Worm (Caenorhabditis elegans) whole organism, L2 larva: ENCODE measurements around the gene C37E2.10.

Experiments used
- C34F6.9 ChIP-seq: fragments of 150-350 bp; optimal IDR thresholded peaks from 2 replicates; lab custom pipeline; 2014; ENCODE audit warnings: missing biosample characterization, missing genetic modification characterization
- F13H6.1 ChIP-seq: sonication (generic microtip); optimal IDR thresholded peaks from 2 replicates; lab custom pipeline; 2016; ENCODE audit warnings: missing genetic modification characterization, missing compliant biosample characterization
- R02D3.7 ChIP-seq: fragments of 150-350 bp; optimal IDR thresholded peaks from 2 replicates; lab custom pipeline; 2014; ENCODE audit warnings: missing biosample characterization, missing genetic modification characterization
- Y55F3AM.14 ChIP-seq: fragments of 200-800 bp; sonication (Bioruptor generic); optimal IDR thresholded peaks from 2 replicates; lab custom pipeline; 2018; ENCODE audit warnings: mild to moderate bottlenecking, missing genetic modification characterization, missing compliant biosample characterization
- ZK546.5 ChIP-seq: sonication (generic microtip); optimal IDR thresholded peaks from 2 replicates; lab custom pipeline; 2017; ENCODE audit warnings: missing biosample characterization, missing genetic modification characterization
- alr-1 ChIP-seq: fragments of 150-350 bp; optimal IDR thresholded peaks from 2 replicates; lab custom pipeline; 2014; ENCODE audit warnings: missing biosample characterization, missing genetic modification characterization
- aly-2 ChIP-seq: fragments of 150-350 bp; optimal IDR thresholded peaks from 2 replicates; lab custom pipeline; 2014; ENCODE audit warnings: missing biosample characterization, missing genetic modification characterization
- ama-1 ChIP-seq: fragments of 150-350 bp; optimal IDR thresholded peaks from 2 replicates; lab custom pipeline; 2018; ENCODE audit warnings: inconsistent platforms
- blmp-1 ChIP-seq: sonication (generic microtip); optimal IDR thresholded peaks from 2 replicates; lab custom pipeline; 2017; ENCODE audit warnings: missing genetic modification characterization, mild to moderate bottlenecking, missing compliant biosample characterization, antibody characterized with exemption, moderate library complexity; ENCODE audit not compliant: insufficient read depth
- ceh-16 ChIP-seq: fragments of 150-350 bp; optimal IDR thresholded peaks from 2 replicates; lab custom pipeline; 2014; ENCODE audit warnings: missing biosample characterization, missing genetic modification characterization
- ceh-82 ChIP-seq: fragments of 150-350 bp; optimal IDR thresholded peaks from 2 replicates; lab custom pipeline; 2014; ENCODE audit warnings: missing biosample characterization, missing genetic modification characterization
- crh-2 ChIP-seq: sonication (generic microtip); optimal IDR thresholded peaks from 2 replicates; lab custom pipeline; 2017; ENCODE audit warnings: missing biosample characterization, missing genetic modification characterization
- dmd-4 ChIP-seq: sonication (generic microtip); optimal IDR thresholded peaks from 2 replicates; lab custom pipeline; 2017; ENCODE audit warnings: missing biosample characterization, missing genetic modification characterization
- egl-27 ChIP-seq: sonication (generic microtip); optimal IDR thresholded peaks from 3 replicates; lab custom pipeline; 2017; ENCODE audit warnings: missing biosample characterization, missing genetic modification reagents, missing genetic modification characterization
- elt-1 ChIP-seq: fragments of 150-350 bp; optimal IDR thresholded peaks from 2 replicates; lab custom pipeline; 2014; ENCODE audit warnings: missing biosample characterization, missing genetic modification characterization
- elt-3 ChIP-seq: sonication (generic microtip); optimal IDR thresholded peaks from 2 replicates; lab custom pipeline; 2017; ENCODE audit warnings: missing biosample characterization, missing genetic modification characterization
- fos-1 ChIP-seq: fragments of 150-350 bp; optimal IDR thresholded peaks from 2 replicates; lab custom pipeline; 2014; ENCODE audit warnings: missing biosample characterization, missing genetic modification characterization
- gmeb-1 ChIP-seq: fragments of 150-350 bp; optimal IDR thresholded peaks from 2 replicates; lab custom pipeline; 2014; ENCODE audit warnings: missing biosample characterization, missing genetic modification characterization
- lin-11 ChIP-seq: fragments of 150-350 bp; sonication (generic microtip); optimal IDR thresholded peaks from 2 replicates; lab custom pipeline; 2014; ENCODE audit warnings: missing biosample characterization, missing genetic modification characterization, inconsistent platforms, mixed read lengths
- lin-13 ChIP-seq: fragments of 150-350 bp; optimal IDR thresholded peaks from 2 replicates; lab custom pipeline; 2014; ENCODE audit warnings: missing biosample characterization, missing genetic modification reagents, missing genetic modification characterization
- lin-39 ChIP-seq: fragments of 150-350 bp; optimal IDR thresholded peaks from 2 replicates; lab custom pipeline; 2014; ENCODE audit warnings: missing biosample characterization, missing genetic modification reagents, missing genetic modification characterization
- lsy-2 ChIP-seq, 2 experiments: fragments of 150-350 bp in 1 of 2; sonication (generic microtip) in 1 of 2; optimal IDR thresholded peaks; 2 replicates each; lab custom pipeline; 2014 to 2017; ENCODE audit warnings: missing biosample characterization in 2 of 2, missing genetic modification characterization in 2 of 2
- mab-5 ChIP-seq: fragments of 150-350 bp; optimal IDR thresholded peaks from 2 replicates; lab custom pipeline; 2014; ENCODE audit warnings: missing biosample characterization, missing genetic modification characterization
- mbf-1 ChIP-seq: sonication (generic microtip); optimal IDR thresholded peaks from 2 replicates; lab custom pipeline; 2017; ENCODE audit warnings: missing biosample characterization, missing genetic modification characterization
- mdl-1 ChIP-seq, 2 experiments: fragments of 150-350 bp in 1 of 2; sonication (generic microtip) in 1 of 2; optimal IDR thresholded peaks; 2 replicates each; lab custom pipeline; 2017; ENCODE audit warnings: missing biosample characterization in 2 of 2, missing genetic modification characterization in 2 of 2
- nhr-10 ChIP-seq: sonication (generic microtip); optimal IDR thresholded peaks from 2 replicates; lab custom pipeline; 2017; ENCODE audit warnings: missing biosample characterization, missing genetic modification characterization
- nhr-11 ChIP-seq: fragments of 150-350 bp; optimal IDR thresholded peaks from 2 replicates; lab custom pipeline; 2014; ENCODE audit warnings: missing biosample characterization, missing genetic modification characterization
- nhr-12 ChIP-seq: fragments of 150-350 bp; optimal IDR thresholded peaks from 2 replicates; lab custom pipeline; 2014; ENCODE audit warnings: missing biosample characterization, missing genetic modification characterization
- nhr-129 ChIP-seq: fragments of 150-350 bp; optimal IDR thresholded peaks from 2 replicates; lab custom pipeline; 2014; ENCODE audit warnings: missing biosample characterization, missing genetic modification characterization
- nhr-21 ChIP-seq: fragments of 150-350 bp; optimal IDR thresholded peaks from 2 replicates; lab custom pipeline; 2014; ENCODE audit warnings: missing biosample characterization, missing genetic modification characterization
- nhr-23 ChIP-seq: fragments of 150-350 bp; optimal IDR thresholded peaks from 2 replicates; lab custom pipeline; 2014; ENCODE audit warnings: missing biosample characterization, missing genetic modification reagents, missing genetic modification characterization
- nhr-237 ChIP-seq: fragments of 150-350 bp; optimal IDR thresholded peaks from 2 replicates; lab custom pipeline; 2014; ENCODE audit warnings: missing biosample characterization, missing genetic modification characterization
- nhr-25 ChIP-seq: fragments of 150-350 bp; sonication (generic microtip); optimal IDR thresholded peaks from 3 replicates; lab custom pipeline; 2014; ENCODE audit warnings: missing biosample characterization, missing genetic modification characterization
- nhr-6 ChIP-seq: fragments of 150-350 bp; optimal IDR thresholded peaks from 2 replicates; lab custom pipeline; 2014; ENCODE audit warnings: missing biosample characterization, missing genetic modification characterization
- nhr-77 ChIP-seq: fragments of 150-350 bp; optimal IDR thresholded peaks from 2 replicates; lab custom pipeline; 2014; ENCODE audit warnings: missing biosample characterization, missing genetic modification characterization
- peb-1 ChIP-seq: fragments of 150-350 bp; optimal IDR thresholded peaks from 2 replicates; lab custom pipeline; 2014; ENCODE audit warnings: missing biosample characterization, missing genetic modification characterization
- sem-4 ChIP-seq: fragments of 150-350 bp; optimal IDR thresholded peaks from 2 replicates; lab custom pipeline; 2014; ENCODE audit warnings: missing biosample characterization, missing genetic modification reagents, missing genetic modification characterization
- skn-1 ChIP-seq: sonication (generic microtip); optimal IDR thresholded peaks from 2 replicates; lab custom pipeline; 2017; ENCODE audit warnings: missing biosample characterization, missing genetic modification characterization
- sma-3 ChIP-seq: sonication (generic microtip); optimal IDR thresholded peaks from 2 replicates; lab custom pipeline; 2016; ENCODE audit warnings: missing genetic modification reagents, missing genetic modification characterization, missing compliant biosample characterization
- sma-9 ChIP-seq, 2 experiments: fragments of 150-350 bp in 1 of 2; sonication (generic microtip) in 1 of 2; optimal IDR thresholded peaks; 2 replicates each; lab custom pipeline; 2014 to 2016; ENCODE audit warnings: missing genetic modification characterization in 2 of 2, mild to moderate bottlenecking in 1 of 2, missing biosample characterization in 1 of 2, missing compliant biosample characterization in 1 of 2, missing genetic modification reagents in 1 of 2, moderate library complexity in 1 of 2
- snpc-4 ChIP-seq: fragments of 150-350 bp; optimal IDR thresholded peaks from 2 replicates; lab custom pipeline; 2014; ENCODE audit warnings: missing biosample characterization, missing genetic modification characterization
- unc-39 ChIP-seq: fragments of 150-350 bp; optimal IDR thresholded peaks from 2 replicates; lab custom pipeline; 2014; ENCODE audit warnings: missing biosample characterization, missing genetic modification characterization
- unc-55 ChIP-seq: fragments of 150-350 bp; sonication (generic microtip); optimal IDR thresholded peaks from 3 replicates; lab custom pipeline; 2014; ENCODE audit warnings: missing biosample characterization, missing genetic modification reagents, missing genetic modification characterization
- unc-62 ChIP-seq: fragments of 150-350 bp; optimal IDR thresholded peaks from 2 replicates; lab custom pipeline; 2014; ENCODE audit warnings: missing biosample characterization, missing genetic modification reagents, missing genetic modification characterization
- zag-1 ChIP-seq: fragments of 150-350 bp; optimal IDR thresholded peaks from 2 replicates; lab custom pipeline; 2014; ENCODE audit warnings: missing biosample characterization, missing genetic modification characterization
- ztf-1 ChIP-seq: fragments of 200-800 bp; sonication (Bioruptor generic); conservative IDR thresholded peaks from 2 replicates; pipeline ENCODE4 v1.3.6; 2022; ENCODE audit warnings: missing genetic modification characterization, missing compliant biosample characterization
- ztf-11 ChIP-seq: sonication (generic microtip); optimal IDR thresholded peaks from 2 replicates; lab custom pipeline; 2017; ENCODE audit warnings: missing biosample characterization, missing genetic modification characterization
- ztf-4 ChIP-seq: fragments of 150-350 bp; optimal IDR thresholded peaks from 2 replicates; lab custom pipeline; 2014; ENCODE audit warnings: missing biosample characterization, missing genetic modification characterization

C37E2.10 gene

DNA sequence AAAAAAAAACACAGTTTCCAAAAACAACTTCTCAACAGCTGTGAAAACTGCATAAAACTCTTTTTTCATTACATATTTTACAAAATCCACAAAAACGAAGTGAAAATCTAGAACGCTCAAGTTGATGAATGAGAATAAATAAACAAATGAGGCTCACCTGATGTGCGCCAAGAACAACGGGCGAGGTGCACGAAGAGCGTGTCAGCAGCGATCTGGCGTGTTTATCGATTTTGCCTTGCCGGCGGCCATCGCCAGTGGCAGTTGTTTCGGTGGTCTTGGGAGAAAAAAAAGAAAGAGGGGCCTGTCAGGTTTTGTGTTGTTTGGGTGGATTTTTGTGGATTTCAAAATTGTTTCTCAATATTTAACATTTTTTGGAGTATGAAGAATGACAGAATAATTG lies 4.9 kb upstream of the C37E2.10 start, which contains the start of gene idhb-1:
idhb-1 (minus strand) TSS at position 214 of the 400 bp plus-strand sequence.
- TF ChIP-seq skn-1 (tag; lab: Kevin White, UChicago) = no peak
- no peak for TF ChIP-seq ZK546.5
- TF ChIP-seq blmp-1 (tag; lab: Kevin White, UChicago) = no peak
- peak; percentile 76 for TF ChIP-seq nhr-25 (tag; lab: Kevin White, UChicago)
- TF ChIP-seq peb-1 (tag; lab: Kevin White, UChicago) = no peak
- peak; percentile 74 for TF ChIP-seq gmeb-1 (tag; lab: Kevin White, UChicago)
- TF ChIP-seq lin-11 (tag; lab: Kevin White, UChicago) = peak; percentile 53
- TF ChIP-seq nhr-129 (tag; lab: Kevin White, UChicago) = peak; percentile 78
- no peak for TF ChIP-seq nhr-12 (tag; lab: Kevin White, UChicago)
- no peak for TF ChIP-seq nhr-11 (tag; lab: Kevin White, UChicago)
- TF ChIP-seq ztf-1 (GFP tag; lab: Robert Waterston, UW) = no peak
- peak; percentile 19 for TF ChIP-seq ztf-4
- peak; percentile 32 for TF ChIP-seq egl-27 (tag; lab: Kevin White, UChicago)
- peak; percentile 23 for TF ChIP-seq snpc-4
- TF ChIP-seq aly-2 (tag; lab: Kevin White, UChicago) = no peak
- TF ChIP-seq zag-1 = peak; percentile 31
- peak; percentile 79 for TF ChIP-seq F13H6.1 (tag; lab: Kevin White, UChicago)
- no peak for TF ChIP-seq dmd-4 (tag; lab: Kevin White, UChicago)
- TF ChIP-seq lin-39 (tag; lab: Kevin White, UChicago) = no peak
- TF ChIP-seq mbf-1 (tag; lab: Kevin White, UChicago) = no peak
- peak; percentile 39 for TF ChIP-seq sem-4 (tag; lab: Kevin White, UChicago)
- no peak for TF ChIP-seq unc-39 (tag; lab: Kevin White, UChicago)
- TF ChIP-seq ama-1 (lab: Kevin White, UChicago) = no peak
- TF ChIP-seq ceh-82 (tag; lab: Kevin White, UChicago) = no peak
- TF ChIP-seq lsy-2 (tag; optimal IDR thresholded peaks at IDR 0.05; lab: Kevin White, UChicago) = peak; percentile 67 to 78
- TF ChIP-seq unc-55 = peak; percentile 67
- peak; percentile 71 for TF ChIP-seq lin-13 (GFP tag; lab: Kevin White, UChicago)
- TF ChIP-seq nhr-237 (tag; lab: Kevin White, UChicago) = no peak
- peak; percentile 73 for TF ChIP-seq crh-2 (tag; lab: Kevin White, UChicago)
- peak; percentile 74 for TF ChIP-seq sma-9 (GFP tag; optimal IDR thresholded peaks at IDR 0.05; lab: Kevin White, UChicago)
- no peak for TF ChIP-seq sma-9 (tag; optimal IDR thresholded peaks at IDR 0.05; lab: Kevin White, UChicago)
- TF ChIP-seq C34F6.9 = peak; percentile 62
- no peak for TF ChIP-seq ztf-11
- TF ChIP-seq unc-62 (GFP tag; lab: Kevin White, UChicago) = no peak
- TF ChIP-seq nhr-23 (tag; lab: Kevin White, UChicago) = no peak
- TF ChIP-seq nhr-6 = peak; percentile 43
- peak; percentile 62 for TF ChIP-seq sma-3 (GFP tag; lab: Kevin White, UChicago)
- TF ChIP-seq mab-5 = peak; percentile 80
- peak; percentile 55 for TF ChIP-seq nhr-21 (tag; lab: Kevin White, UChicago)
- TF ChIP-seq ceh-16 = no peak
- TF ChIP-seq elt-1 = no peak
- no peak for TF ChIP-seq nhr-10 (tag; lab: Kevin White, UChicago)
- peak; percentile 59 for TF ChIP-seq fos-1 (tag; lab: Kevin White, UChicago)
- no peak for TF ChIP-seq elt-3 (tag; lab: Kevin White, UChicago)
- no peak for TF ChIP-seq R02D3.7 (tag; lab: Kevin White, UChicago)
- TF ChIP-seq mdl-1 (tag; optimal IDR thresholded peaks at IDR 0.05; lab: Kevin White, UChicago) = peak in 1 of 2 experiments; percentile 22
- no peak for TF ChIP-seq nhr-77 (tag; lab: Kevin White, UChicago)
- TF ChIP-seq alr-1 (tag; lab: Kevin White, UChicago) = no peak
- no peak for TF ChIP-seq Y55F3AM.14 (GFP tag; lab: Kevin White, UChicago)
- TF ChIP-seq, all 48 proteins: peak for 22
